Worm (Caenorhabditis elegans) whole organism, early embryonic: Measurements from ENCODE around the gene F11A10.6.

ENCODE experiments used
- B0310.2 ChIP-seq: sonication (generic microtip); optimal IDR thresholded peaks from 2 replicates; lab custom pipeline; 2016; ENCODE audit warnings: mild to moderate bottlenecking, missing genetic modification characterization, missing compliant biosample characterization
- F13C5.2 ChIP-seq: sonication (generic microtip); optimal IDR thresholded peaks from 2 replicates; lab custom pipeline; 2017; ENCODE audit warnings: mild to moderate bottlenecking, missing genetic modification characterization, inconsistent platforms, missing compliant biosample characterization
- ama-1 ChIP-seq: fragments of 150-350 bp; optimal IDR thresholded peaks from 2 replicates; lab custom pipeline; 2014
- hmbx-1 ChIP-seq: sonication (generic microtip); optimal IDR thresholded peaks from 2 replicates; lab custom pipeline; 2016; ENCODE audit warnings: mild to moderate bottlenecking, missing genetic modification characterization, missing compliant biosample characterization
- hnd-1 ChIP-seq: sonication (generic microtip); optimal IDR thresholded peaks from 2 replicates; lab custom pipeline; 2016; ENCODE audit warnings: missing genetic modification characterization, missing compliant biosample characterization
- pes-1 ChIP-seq: fragments of 200-800 bp; sonication (Bioruptor generic); IDR thresholded peaks from 2 replicates; pipeline ENCODE4 v1.3.6; 2022; ENCODE audit warnings: missing genetic modification reagents, missing genetic modification characterization, missing compliant biosample characterization
- sea-1 ChIP-seq: fragments of 200-800 bp; sonication (Bioruptor generic); conservative IDR thresholded peaks from 2 replicates; pipeline ENCODE4 v1.3.6; 2022; ENCODE audit warnings: missing genetic modification characterization, missing compliant biosample characterization
- tbx-11 ChIP-seq: fragments of 200-800 bp; sonication (Bioruptor generic); IDR thresholded peaks from 2 replicates; pipeline ENCODE4 v1.3.6; 2022; ENCODE audit warnings: missing genetic modification characterization, missing compliant biosample characterization

- TF ChIP-seq pes-1 (GFP tag; lab: Robert Waterston, UW) (no peak), B0310.2 (tag; lab: Kevin White, UChicago) (no peak), ama-1 (lab: Kevin White, UChicago) (no peak), sea-1 (GFP tag; lab: Robert Waterston, UW) (no peak), tbx-11 (GFP tag; lab: Robert Waterston, UW) (no peak), F13C5.2 (tag; lab: Kevin White, UChicago) (no peak), hnd-1 (no peak), hmbx-1 (no peak)
Observed at ce11 chrIV:12046524-12047203, 42.8 kb downstream of the F11A10.6 start, which contains the start of gene T12G3.2.
